Worm (Caenorhabditis elegans) whole organism, L2 larva: ENCODE results near the gene pola-1.

Experiments
- F13H6.1 ChIP-seq: sonication (generic microtip); optimal IDR thresholded peaks from 2 replicates; lab custom pipeline; 2016; ENCODE audit warnings: missing genetic modification characterization, missing compliant biosample characterization
- ama-1 ChIP-seq: fragments of 150-350 bp; optimal IDR thresholded peaks from 2 replicates; lab custom pipeline; 2018; ENCODE audit warnings: inconsistent platforms
- ceh-16 ChIP-seq: fragments of 150-350 bp; optimal IDR thresholded peaks from 2 replicates; lab custom pipeline; 2014; ENCODE audit warnings: missing biosample characterization, missing genetic modification characterization
- lin-39 ChIP-seq: fragments of 150-350 bp; optimal IDR thresholded peaks from 2 replicates; lab custom pipeline; 2014; ENCODE audit warnings: missing biosample characterization, missing genetic modification reagents, missing genetic modification characterization
- lsy-2 ChIP-seq, 2 experiments: fragments of 150-350 bp in 1 of 2; sonication (generic microtip) in 1 of 2; optimal IDR thresholded peaks; 2 replicates each; lab custom pipeline; 2014 to 2017; ENCODE audit warnings: missing biosample characterization in 2 of 2, missing genetic modification characterization in 2 of 2
- mdl-1 ChIP-seq, 2 experiments: fragments of 150-350 bp in 1 of 2; sonication (generic microtip) in 1 of 2; optimal IDR thresholded peaks; 2 replicates each; lab custom pipeline; 2017; ENCODE audit warnings: missing biosample characterization in 2 of 2, missing genetic modification characterization in 2 of 2
- nhr-10 ChIP-seq: sonication (generic microtip); optimal IDR thresholded peaks from 2 replicates; lab custom pipeline; 2017; ENCODE audit warnings: missing biosample characterization, missing genetic modification characterization
- nhr-12 ChIP-seq: fragments of 150-350 bp; optimal IDR thresholded peaks from 2 replicates; lab custom pipeline; 2014; ENCODE audit warnings: missing biosample characterization, missing genetic modification characterization

ce11 chrIII:11129363-11129762, 12.9 kb upstream of the pola-1 start:
- TF ChIP-seq mdl-1 (tag; optimal IDR thresholded peaks at IDR 0.05; lab: Kevin White, UChicago): no peak
- TF ChIP-seq lsy-2 (tag; optimal IDR thresholded peaks at IDR 0.05; lab: Kevin White, UChicago): no peak
- TF ChIP-seq nhr-10 (tag; lab: Kevin White, UChicago): no peak
- no peak for TF ChIP-seq nhr-12 (tag; lab: Kevin White, UChicago)
- no peak for TF ChIP-seq ceh-16 (tag; lab: Kevin White, UChicago)
- TF ChIP-seq lin-39 (tag; lab: Kevin White, UChicago): no peak
- TF ChIP-seq F13H6.1 (tag; lab: Kevin White, UChicago): no peak
- no peak for TF ChIP-seq ama-1 (lab: Kevin White, UChicago)
